Fruit fly (Drosophila melanogaster): ENCODE measurements around the gene psh.

dm6 chrX:18437190-18437589 lies 49.5 kb downstream of the psh start, which contains the start of gene CG6290:
- no peak for TF ChIP-seq psq (optimal IDR thresholded peaks at IDR 0.05)
- no peak for TF ChIP-seq ttk (optimal IDR thresholded peaks at IDR 0.05)
- no peak for TF ChIP-seq Myc (optimal IDR thresholded peaks at IDR 0.05)
- TF ChIP-seq insv (optimal IDR thresholded peaks at IDR 0.05): no peak
- TF ChIP-seq h (optimal IDR thresholded peaks at IDR 0.05): no peak

Measured in Kc167 (cell line).